Fruit fly (Drosophila melanogaster): ENCODE results near the gene Arglu1.

Gene Arglu1

DNA sequence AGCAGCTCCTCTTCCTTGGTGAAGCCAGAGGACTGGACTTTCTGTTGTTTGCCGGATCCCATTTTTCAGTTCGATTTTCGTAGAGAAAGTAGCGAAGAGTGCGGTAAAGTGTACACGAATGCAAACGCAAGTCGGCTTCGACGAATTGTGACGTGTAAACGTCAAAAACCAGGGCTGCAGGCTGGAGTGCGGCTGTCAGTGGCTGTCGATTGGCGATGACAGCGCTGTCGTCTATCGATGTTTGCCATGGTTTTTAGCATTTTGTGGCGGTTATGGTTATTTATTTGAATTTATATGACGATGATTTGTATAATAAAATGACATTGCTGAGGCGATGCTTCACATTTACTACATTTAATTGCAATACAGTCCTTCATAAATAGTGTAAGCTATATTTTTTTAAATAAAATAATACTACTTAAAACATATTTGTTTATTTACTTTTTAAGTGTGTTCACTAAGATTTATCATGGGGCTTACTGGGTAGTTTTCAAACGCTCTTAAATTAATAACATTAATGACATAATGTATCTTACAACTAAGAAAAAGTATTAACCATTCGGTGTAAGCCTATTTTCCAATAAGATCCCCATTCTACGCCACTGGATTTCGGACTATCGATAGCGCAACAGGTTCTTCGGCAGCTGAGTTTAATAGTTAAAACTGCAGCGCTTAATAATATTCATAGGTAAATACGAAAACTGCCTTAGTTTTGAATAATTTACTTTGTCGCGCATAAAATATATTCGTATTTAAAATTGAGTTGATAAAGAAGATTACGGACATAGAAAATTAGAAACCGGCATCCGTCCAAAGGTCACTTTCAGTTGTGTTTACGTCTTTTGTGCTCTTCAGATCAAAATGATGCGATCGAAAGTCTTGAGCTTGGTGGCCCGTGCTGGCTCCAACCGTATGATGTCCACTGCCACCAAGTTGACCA lies 19.6 kb downstream of the Arglu1 start, which contains the start of the genes CG5885 and CG4598 (continued):
- peak; percentile 36 for TF ChIP-seq CG6765 (GFP tag; optimal IDR thresholded peaks at IDR 0.05)
- peak; percentile 90 for TF ChIP-seq pzg (GFP tag; optimal IDR thresholded peaks at IDR 0.05)
- no peak for TF ChIP-seq NC2α (GFP tag; optimal IDR thresholded peaks at IDR 0.05)
- TF ChIP-seq CG3407 (GFP tag; optimal IDR thresholded peaks at IDR 0.05) = peak; percentile 54
- peak; percentile 15 for TF ChIP-seq cwo (GFP tag; optimal IDR thresholded peaks at IDR 0.05)
- peak; percentile 76 for TF ChIP-seq CG7839 (tag; optimal IDR thresholded peaks at IDR 0.05)
- TF ChIP-seq CG11085 (GFP tag; IDR thresholded peaks at IDR 0.05) = no peak
- TF ChIP-seq amos (GFP tag; IDR thresholded peaks at IDR 0.05; ENCODE audit: partially characterized antibody) = peak; percentile 85
- TF ChIP-seq CG1602 (GFP tag; optimal IDR thresholded peaks at IDR 0.05) = peak; percentile 69
- TF ChIP-seq vnd (GFP tag; IDR thresholded peaks at IDR 0.05; ENCODE audit: partially characterized antibody) = peak; percentile 72
- TF ChIP-seq CkIIα-i1 (GFP tag; IDR thresholded peaks at IDR 0.05) = no peak
- TF ChIP-seq HmgD (GFP tag; optimal IDR thresholded peaks at IDR 0.05) = no peak
- peak; percentile 9 for TF ChIP-seq CG8944 (GFP tag; optimal IDR thresholded peaks at IDR 0.05)

DNA sequence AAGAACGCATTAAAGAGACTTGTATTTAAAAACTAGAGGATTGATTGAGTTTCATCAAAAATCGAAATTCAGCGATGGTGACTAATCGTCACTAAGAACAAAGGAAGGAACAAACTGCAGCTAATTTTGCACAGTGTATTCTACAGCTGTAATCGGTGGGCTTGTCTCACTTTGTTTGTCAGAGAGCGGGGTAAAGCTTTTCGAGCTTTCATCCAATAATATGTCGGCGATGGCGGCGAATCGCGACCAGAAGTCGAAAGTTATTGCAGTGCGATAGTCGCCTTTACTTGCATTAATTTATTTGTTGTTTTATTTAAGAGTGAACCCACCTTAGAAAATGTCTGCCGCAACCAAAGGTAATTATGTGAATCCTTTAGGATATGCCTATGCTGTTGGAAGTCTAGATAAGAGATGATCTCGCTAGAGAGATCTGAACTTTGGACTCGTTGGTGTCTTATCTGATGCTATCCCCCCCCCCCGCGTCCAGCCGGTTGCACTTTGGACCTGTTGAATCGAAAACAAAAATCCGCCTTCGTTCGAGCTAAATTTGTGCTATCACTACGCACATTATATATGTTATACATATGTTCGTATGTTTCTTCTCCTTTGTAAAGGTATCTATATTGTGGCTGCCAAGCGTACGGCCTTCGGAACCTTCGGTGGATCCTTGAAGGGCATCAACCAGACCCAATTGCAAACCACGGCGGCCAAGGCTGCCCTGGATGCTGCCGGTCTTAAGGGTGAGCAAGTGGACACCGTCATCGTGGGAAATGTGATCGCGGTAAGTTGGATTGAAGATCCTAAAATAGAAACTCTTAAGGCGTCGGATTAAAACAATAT lies 22.7 kb downstream of the Arglu1 start, which contains the start of gene yip2:
yip2 (plus strand) TSS at position 243 of the 840 bp plus-strand sequence.
- TF ChIP-seq ttk (GFP tag; IDR thresholded peaks at IDR 0.05) (peak; percentile 57), cad (GFP tag; optimal IDR thresholded peaks at IDR 0.05) (no peak), CG11085 (GFP tag; IDR thresholded peaks at IDR 0.05) (no peak), vfl (GFP tag; optimal IDR thresholded peaks at IDR 0.05) (peak; percentile 44), maf-S (GFP tag; optimal IDR thresholded peaks at IDR 0.05) (peak; percentile 42), CG17568 (GFP tag; optimal IDR thresholded peaks at IDR 0.05) (peak; percentile 55), CG11723 (GFP tag; optimal IDR thresholded peaks at IDR 0.05) (peak; percentile 33), bab2 (GFP tag; optimal IDR thresholded peaks at IDR 0.05) (peak; percentile 61), CG15601 (tag; optimal IDR thresholded peaks at IDR 0.05) (peak; percentile 30), pnt (GFP tag; optimal IDR thresholded peaks at IDR 0.05) (no peak), bigmax (GFP tag; optimal IDR thresholded peaks at IDR 0.05) (no peak), CG10366 (GFP tag; IDR thresholded peaks at IDR 0.05) (peak; percentile 65), CG12155 (GFP tag; optimal IDR thresholded peaks at IDR 0.05) (peak; percentile 15), CG11456 (GFP tag; IDR thresholded peaks at IDR 0.05) (peak; percentile 63; the same call in 2 of the 3 replicates), ken (GFP tag; IDR thresholded peaks at IDR 0.05) (no peak; the same call in 2 of the 3 replicates), Gug (GFP tag; IDR thresholded peaks at IDR 0.05) (peak; percentile 28; the same call in 1 of the 4 replicates), danr (GFP tag; IDR thresholded peaks at IDR 0.05) (no peak), gcm2 (GFP tag; optimal IDR thresholded peaks at IDR 0.05) (no peak), Awh (GFP tag; IDR thresholded peaks at IDR 0.05) (0 out of 2 replicates have a peak, but pooled peaks have one; percentile 43), Bgb (GFP tag; IDR thresholded peaks at IDR 0.05; ENCODE audit: partially characterized antibody) (0 out of 2 replicates have a peak, but pooled peaks have one; percentile 11), chif (GFP tag; optimal IDR thresholded peaks at IDR 0.05) (peak in 1 of 2 experiments; percentile 28), gem (tag; optimal IDR thresholded peaks at IDR 0.05) (peak; percentile 76), CG8089 (GFP tag; optimal IDR thresholded peaks at IDR 0.05) (no peak), CG17385 (GFP tag; optimal IDR thresholded peaks at IDR 0.05) (peak; percentile 69), CG4617 (GFP tag; optimal IDR thresholded peaks at IDR 0.05; ENCODE audit: borderline replicate concordance) (no peak), so (GFP tag; IDR thresholded peaks at IDR 0.05) (peak; percentile 80; the same call in 2 of the 3 replicates), CG12744 (GFP tag; optimal IDR thresholded peaks at IDR 0.05) (peak; percentile 7), ssp (GFP tag; IDR thresholded peaks at IDR 0.05) (no peak), btn (GFP tag; optimal IDR thresholded peaks at IDR 0.05) (no peak), CG2199 (GFP tag; IDR thresholded peaks at IDR 0.05) (no peak), Mad (GFP tag; optimal IDR thresholded peaks at IDR 0.05) (peak; percentile 17), fru (optimal IDR thresholded peaks at IDR 0.05) (no peak), YL-1 (GFP tag; optimal IDR thresholded peaks at IDR 0.05) (peak; percentile 52), CG8924 (tag; optimal IDR thresholded peaks at IDR 0.05) (peak; percentile 66)
